3 worm cellular contexts compared by ENCODE assay signal in genomic region chrV:10042254-10042653, ce11.
A peak's percentile ranks its signal among the peaks of the same experiment; 100 is the strongest.
TF ChIP-seq lines count a peak whose summit lies in the region.

No protein-coding gene starts in this region.

TF ChIP-seq in whole organism, L1 larva, 84 proteins besides CTCF, POLR2A, EP300 and RAD21 (continued from another document):
- TF ChIP-seq nhr-20 (tag; optimal IDR thresholded peaks at IDR 0.05; lab: Kevin White, UChicago) (peak; percentile 92), fkh-10 (GFP tag; optimal IDR thresholded peaks at IDR 0.05; lab: Kevin White, UChicago) (peak; percentile 31), snu-23 (GFP tag; optimal IDR thresholded peaks at IDR 0.05; lab: Kevin White, UChicago) (peak; percentile 81), nhr-19 (GFP tag; conservative IDR thresholded peaks at IDR 0.05; lab: Robert Waterston, UW) (peak; percentile 55), lin-14 (GFP tag; optimal IDR thresholded peaks at IDR 0.05; lab: Kevin White, UChicago) (peak; percentile 89), efl-1 (optimal IDR thresholded peaks at IDR 0.05; lab: Kevin White, UChicago) (peak; percentile 71 to 85), efl-1 (GFP tag; optimal IDR thresholded peaks at IDR 0.05 in 1 of 2; lab: Kevin White, UChicago) (peak; percentile 21 to 92), unc-98 (GFP tag; IDR thresholded peaks at IDR 0.05; lab: Robert Waterston, UW) (no peak), mep-1 (tag; optimal IDR thresholded peaks at IDR 0.05; lab: Kevin White, UChicago) (peak; percentile 58), nhr-47 (tag; optimal IDR thresholded peaks at IDR 0.05; lab: Kevin White, UChicago) (peak; percentile 80), pqm-1 (tag; optimal IDR thresholded peaks at IDR 0.05; lab: Kevin White, UChicago) (no peak), lin-39 (tag; optimal IDR thresholded peaks at IDR 0.05; lab: Kevin White, UChicago) (peak; percentile 25), ceh-8 (GFP tag; optimal IDR thresholded peaks at IDR 0.05; lab: Kevin White, UChicago) (no peak), fos-1 (tag; optimal IDR thresholded peaks at IDR 0.05; lab: Kevin White, UChicago) (peak; percentile 69), nhr-11 (tag; optimal IDR thresholded peaks at IDR 0.05; lab: Kevin White, UChicago) (peak; percentile 11), egl-27 (tag; optimal IDR thresholded peaks at IDR 0.05; lab: Kevin White, UChicago) (peak in 1 of 2 experiments; percentile 24), ceh-82 (tag; optimal IDR thresholded peaks at IDR 0.05; lab: Kevin White, UChicago) (peak; percentile 74 to 83 (median 74)), irx-1 (tag; optimal IDR thresholded peaks at IDR 0.05; lab: Kevin White, UChicago) (peak; percentile 56), tbx-2 (tag; optimal IDR thresholded peaks at IDR 0.05; lab: Kevin White, UChicago) (peak; percentile 84), lsy-2 (tag; optimal IDR thresholded peaks at IDR 0.05; lab: Kevin White, UChicago) (peak; percentile 95 to 98), skn-1 (tag; optimal IDR thresholded peaks at IDR 0.05; lab: Kevin White, UChicago) (peak; percentile 63), nhr-85 (tag; lab: Kevin White, UChicago) (peak; percentile 87), dpl-1 (GFP tag; optimal IDR thresholded peaks at IDR 0.05; lab: Kevin White, UChicago) (peak in 2 of 3 experiments; percentile 38), unc-130 (tag; optimal IDR thresholded peaks at IDR 0.05; lab: Kevin White, UChicago) (peak; percentile 55), egl-13 (tag; optimal IDR thresholded peaks at IDR 0.05; lab: Kevin White, UChicago) (peak; percentile 45), grh-1 (GFP tag; IDR thresholded peaks at IDR 0.05; lab: Robert Waterston, UW) (peak; percentile 57), dsc-1 (tag; optimal IDR thresholded peaks at IDR 0.05; lab: Kevin White, UChicago) (peak; percentile 54), lin-15B (tag; optimal IDR thresholded peaks at IDR 0.05; lab: Kevin White, UChicago) (no peak), nhr-90 (tag; optimal IDR thresholded peaks at IDR 0.05; lab: Kevin White, UChicago; ENCODE audit: poor library complexity) (no peak), fkh-8 (tag; optimal IDR thresholded peaks at IDR 0.05; lab: Kevin White, UChicago) (peak; percentile 5), ceh-63 (GFP tag; optimal IDR thresholded peaks at IDR 0.05; lab: Kevin White, UChicago) (no peak), rnt-1 (tag; optimal IDR thresholded peaks at IDR 0.05; lab: Kevin White, UChicago) (peak; percentile 90), unc-86 (tag; optimal IDR thresholded peaks at IDR 0.05; lab: Kevin White, UChicago) (peak; percentile 68), swsn-7 (tag; optimal IDR thresholded peaks at IDR 0.05; lab: Kevin White, UChicago) (peak; percentile 81), blmp-1 (tag; optimal IDR thresholded peaks at IDR 0.05; lab: Kevin White, UChicago) (peak; percentile 72), elt-2 (tag; optimal IDR thresholded peaks at IDR 0.05; lab: Kevin White, UChicago) (peak; percentile 17)

TF ChIP-seq in whole organism, L3 larva, 47 proteins besides CTCF, POLR2A, EP300 and RAD21 (continued from another document):
- TF ChIP-seq daf-12 (tag; optimal IDR thresholded peaks at IDR 0.05; lab: Kevin White, UChicago) (no peak), skn-1 (tag; optimal IDR thresholded peaks at IDR 0.05; lab: Kevin White, UChicago) (no peak)
TF ChIP-seq in whole organism, L3 larva: peak in this region for 16.

TF ChIP-seq in whole organism, young adult, 124 proteins besides CTCF, POLR2A, EP300 and RAD21 (continued from another document):
- TF ChIP-seq pha-4 (tag; optimal IDR thresholded peaks at IDR 0.05; lab: Kevin White, UChicago) (peak; percentile 14), sdz-38 (tag; optimal IDR thresholded peaks at IDR 0.05; lab: Kevin White, UChicago) (no peak), F33H1.4 (GFP tag; IDR thresholded peaks at IDR 0.05; lab: Robert Waterston, UW) (no peak), ama-1 (optimal IDR thresholded peaks at IDR 0.05; lab: Kevin White, UChicago) (no peak), ama-1 (GFP tag; optimal IDR thresholded peaks at IDR 0.05; lab: Kevin White, UChicago) (no peak), B0336.3 (GFP tag; IDR thresholded peaks at IDR 0.05; lab: Robert Waterston, UW) (no peak), ztf-26 (tag; optimal IDR thresholded peaks at IDR 0.05; lab: Kevin White, UChicago) (no peak), attf-3 (GFP tag; conservative IDR thresholded peaks at IDR 0.05; lab: Robert Waterston, UW) (no peak), tbx-9 (tag; optimal IDR thresholded peaks at IDR 0.05; lab: Kevin White, UChicago; ENCODE audit: borderline replicate concordance) (no peak), K12H6.12 (tag; optimal IDR thresholded peaks at IDR 0.05; lab: Kevin White, UChicago) (peak; percentile 53), mcd-1 (GFP tag; IDR thresholded peaks at IDR 0.05; lab: Robert Waterston, UW) (peak; percentile 35; the same call in 1 of the 2 replicates), Y67H2A.10 (GFP tag; conservative IDR thresholded peaks at IDR 0.05; lab: Robert Waterston, UW) (no peak)
